Fruit fly (Drosophila melanogaster) whole organism, embryonic: ENCODE results near the gene CG15337.

Source experiments
- ATbp ChIP-seq: fragments of 200-800 bp; sonication (Bioruptor generic); optimal IDR thresholded peaks from 2 replicates; lab custom pipeline; 2017; ENCODE audit warnings: missing biosample characterization, mild to moderate bottlenecking, missing genetic modification characterization, missing genetic modification reagents
- Ada2b ChIP-seq: fragments of 200-800 bp; sonication (Bioruptor generic); IDR thresholded peaks from 2 replicates; pipeline ENCODE4 v1.3.6; 2022; ENCODE audit warnings: missing biosample characterization, missing genetic modification characterization
- CG10321 ChIP-seq: fragments of 200-800 bp; sonication (Bioruptor generic); IDR thresholded peaks from 2 replicates; pipeline ENCODE4 v1.3.6; 2022; ENCODE audit warnings: missing biosample characterization, missing genetic modification characterization
- CG11695 ChIP-seq: fragments of 200-800 bp; sonication (Bioruptor generic); IDR thresholded peaks from 3 replicates; pipeline ENCODE4 v1.3.6; 2022; ENCODE audit warnings: missing biosample characterization, missing genetic modification characterization
- CG12104 ChIP-seq: fragments of 200-800 bp; sonication (Bioruptor generic); optimal IDR thresholded peaks from 3 replicates; lab custom pipeline; 2016; ENCODE audit warnings: missing biosample characterization, missing genetic modification characterization
- CG12744 ChIP-seq: fragments of 200-800 bp; sonication (Bioruptor generic); optimal IDR thresholded peaks from 2 replicates; lab custom pipeline; 2016; ENCODE audit warnings: missing biosample characterization, missing genetic modification characterization
- CG13424 ChIP-seq: fragments of 200-800 bp; sonication (Bioruptor generic); optimal IDR thresholded peaks from 2 replicates; lab custom pipeline; 2019; ENCODE audit warnings: missing biosample characterization, mild to moderate bottlenecking, missing genetic modification characterization, moderate library complexity
- CG14050 ChIP-seq: fragments of 200-800 bp; sonication (Bioruptor generic); IDR thresholded peaks from 3 replicates; pipeline ENCODE4 v1.3.6; 2022; ENCODE audit warnings: missing biosample characterization, missing genetic modification characterization
- CG15011 ChIP-seq: fragments of 200-800 bp; sonication (Bioruptor generic); optimal IDR thresholded peaks from 3 replicates; lab custom pipeline; 2018; ENCODE audit warnings: missing biosample characterization, mild to moderate bottlenecking, missing genetic modification characterization
- CG15073 ChIP-seq: fragments of 200-800 bp; sonication (Bioruptor generic); optimal IDR thresholded peaks from 2 replicates; lab custom pipeline; 2016; ENCODE audit warnings: missing biosample characterization, missing genetic modification characterization
- CG15601 ChIP-seq: fragments of 200-800 bp; sonication (Bioruptor generic); optimal IDR thresholded peaks from 3 replicates; lab custom pipeline; 2019; ENCODE audit warnings: missing biosample characterization, mild to moderate bottlenecking, missing genetic modification characterization, moderate library complexity
- CG2199 ChIP-seq: fragments of 200-800 bp; sonication (Bioruptor generic); IDR thresholded peaks from 3 replicates; pipeline ENCODE4 v1.3.6; 2022; ENCODE audit warnings: missing biosample characterization, missing genetic modification characterization
- CG3281 ChIP-seq: fragments of 200-800 bp; sonication (Bioruptor generic); optimal IDR thresholded peaks from 3 replicates; lab custom pipeline; 2017; ENCODE audit warnings: missing biosample characterization, mild to moderate bottlenecking, missing genetic modification characterization
- CG34422 ChIP-seq: fragments of 200-800 bp; sonication (Bioruptor generic); IDR thresholded peaks from 3 replicates; pipeline ENCODE4 v1.3.6; 2022; ENCODE audit warnings: missing biosample characterization, missing genetic modification characterization
- CG4404 ChIP-seq: fragments of 200-800 bp; sonication (Bioruptor generic); IDR thresholded peaks from 2 replicates; pipeline ENCODE4 v1.3.6; 2022; ENCODE audit warnings: missing biosample characterization, missing genetic modification characterization
- CG4820 ChIP-seq: fragments of 200-800 bp; sonication (Bioruptor generic); optimal IDR thresholded peaks from 3 replicates; lab custom pipeline; 2016; ENCODE audit warnings: missing biosample characterization, missing genetic modification characterization
- CG6654 ChIP-seq: fragments of 200-800 bp; sonication (Bioruptor generic); optimal IDR thresholded peaks from 2 replicates; lab custom pipeline; 2017; ENCODE audit warnings: missing biosample characterization, mild to moderate bottlenecking, missing genetic modification characterization
- CG6683 ChIP-seq: fragments of 200-800 bp; sonication (Bioruptor generic); optimal IDR thresholded peaks from 2 replicates; lab custom pipeline; 2017; ENCODE audit warnings: missing biosample characterization, mild to moderate bottlenecking, missing genetic modification characterization, missing genetic modification reagents
- CG8478 ChIP-seq: fragments of >200 bp; optimal IDR thresholded peaks from 2 replicates; lab custom pipeline; 2018
- CrebB ChIP-seq: fragments of 200-800 bp; sonication (Bioruptor generic); optimal IDR thresholded peaks from 3 replicates; lab custom pipeline; 2018; ENCODE audit warnings: missing biosample characterization, mild to moderate bottlenecking, missing genetic modification characterization
- D ChIP-seq, 2 experiments: fragments of 200-800 bp in 1 of 2; fragments of >200 bp in 1 of 2; sonication (Bioruptor generic) in 1 of 2; optimal IDR thresholded peaks; 2 replicates in 1 of 2; 3 replicates in 1 of 2; lab custom pipeline; 2017; ENCODE audit warnings: mild to moderate bottlenecking in 1 of 2, missing biosample characterization in 1 of 2, missing genetic modification characterization in 1 of 2, missing genetic modification reagents in 1 of 2
- Dek ChIP-seq: fragments of 200-800 bp; sonication (Bioruptor generic); optimal IDR thresholded peaks from 3 replicates; lab custom pipeline; 2019; ENCODE audit warnings: missing biosample characterization, mild to moderate bottlenecking, missing genetic modification characterization, moderate library complexity
- Dip2 ChIP-seq: fragments of 200-800 bp; sonication (Bioruptor generic); IDR thresholded peaks from 2 replicates; pipeline ENCODE4 v1.3.6; 2022; ENCODE audit warnings: missing biosample characterization, missing genetic modification characterization
- GATAe ChIP-seq: fragments of 200-800 bp; sonication (Bioruptor generic); conservative IDR thresholded peaks from 2 replicates; pipeline ENCODE4 v1.3.6; 2022; ENCODE audit warnings: missing biosample characterization, missing genetic modification characterization
- Meics ChIP-seq: fragments of 200-800 bp; sonication (Bioruptor generic); optimal IDR thresholded peaks from 2 replicates; lab custom pipeline; 2017; ENCODE audit warnings: missing biosample characterization, mild to moderate bottlenecking, missing genetic modification characterization
- NFAT ChIP-seq: fragments of 200-800 bp; sonication (Bioruptor generic); IDR thresholded peaks from 2 replicates; pipeline ENCODE4 v1.3.6; 2022; ENCODE audit warnings: missing biosample characterization, missing genetic modification characterization
- Neu2 ChIP-seq: fragments of 200-800 bp; sonication (Bioruptor generic); optimal IDR thresholded peaks from 3 replicates; lab custom pipeline; 2016; ENCODE audit warnings: missing biosample characterization, missing genetic modification characterization, borderline replicate concordance
- Scr ChIP-seq: fragments of 200-800 bp; sonication (Bioruptor generic); IDR thresholded peaks from 2 replicates; pipeline ENCODE4 v1.3.6; 2022; ENCODE audit warnings: missing biosample characterization, missing genetic modification characterization; ENCODE audit not compliant: partially characterized antibody
- ac ChIP-seq: fragments of 200-800 bp; sonication (Bioruptor generic); optimal IDR thresholded peaks from 3 replicates; lab custom pipeline; 2017; ENCODE audit warnings: missing biosample characterization, mild to moderate bottlenecking, missing genetic modification characterization
- cg ChIP-seq: fragments of 200-800 bp; sonication (Bioruptor generic); optimal IDR thresholded peaks from 3 replicates; lab custom pipeline; 2019; ENCODE audit warnings: missing biosample characterization, mild to moderate bottlenecking, missing genetic modification characterization, moderate library complexity
- chif ChIP-seq, 2 experiments: fragments of 200-800 bp; sonication (Bioruptor generic); optimal IDR thresholded peaks; 3 replicates each; lab custom pipeline; 2016; ENCODE audit warnings: missing biosample characterization in 2 of 2, missing genetic modification characterization in 2 of 2
- chn ChIP-seq: fragments of 200-800 bp; sonication (Bioruptor generic); optimal IDR thresholded peaks from 2 replicates; lab custom pipeline; 2016; ENCODE audit warnings: missing biosample characterization, missing genetic modification characterization
- da ChIP-seq: fragments of 200-800 bp; sonication (Bioruptor generic); optimal IDR thresholded peaks from 2 replicates; lab custom pipeline; 2016; ENCODE audit warnings: missing biosample characterization, missing genetic modification characterization
- danr ChIP-seq: fragments of 200-800 bp; sonication (Bioruptor generic); IDR thresholded peaks from 2 replicates; pipeline ENCODE4 v1.3.6; 2022; ENCODE audit warnings: missing biosample characterization, missing genetic modification characterization
- dpn ChIP-seq, 2 experiments: fragments of 200-800 bp; sonication (Bioruptor generic); optimal IDR thresholded peaks; 3 replicates each; lab custom pipeline; 2016; ENCODE audit warnings: missing biosample characterization in 2 of 2, missing genetic modification characterization in 2 of 2
- fd64A ChIP-seq: fragments of 200-800 bp; sonication (Bioruptor generic); optimal IDR thresholded peaks from 3 replicates; lab custom pipeline; 2018; ENCODE audit warnings: missing biosample characterization, mild to moderate bottlenecking, missing genetic modification characterization
- fd96Cb ChIP-seq: fragments of 200-800 bp; sonication (Bioruptor generic); optimal IDR thresholded peaks from 2 replicates; lab custom pipeline; 2018; ENCODE audit warnings: missing biosample characterization, mild to moderate bottlenecking, missing genetic modification characterization, moderate library complexity
- gce ChIP-seq: fragments of 200-800 bp; sonication (Bioruptor generic); IDR thresholded peaks from 3 replicates; pipeline ENCODE4 v1.3.6; 2022; ENCODE audit warnings: missing biosample characterization, missing genetic modification characterization
- gsb-n ChIP-seq: fragments of 200-800 bp; sonication (Bioruptor generic); optimal IDR thresholded peaks from 3 replicates; lab custom pipeline; 2018; ENCODE audit warnings: missing biosample characterization, mild to moderate bottlenecking, missing genetic modification characterization
- knrl ChIP-seq: fragments of 200-800 bp; sonication (Bioruptor generic); IDR thresholded peaks from 3 replicates; pipeline ENCODE4 v1.3.6; 2022; ENCODE audit warnings: missing biosample characterization, missing genetic modification characterization; ENCODE audit not compliant: partially characterized antibody
- luna ChIP-seq: fragments of 200-800 bp; sonication (Bioruptor generic); optimal IDR thresholded peaks from 2 replicates; lab custom pipeline; 2016; ENCODE audit warnings: missing biosample characterization, missing genetic modification characterization
- otp ChIP-seq: fragments of 200-800 bp; sonication (Bioruptor generic); IDR thresholded peaks from 3 replicates; pipeline ENCODE4, ENCODE4 v1.3.6; 2022; ENCODE audit warnings: missing biosample characterization, missing genetic modification characterization
- rib ChIP-seq: fragments of 200-800 bp; sonication (Bioruptor generic); IDR thresholded peaks from 2 replicates; pipeline ENCODE4 v1.3.6; 2022; ENCODE audit warnings: missing biosample characterization, missing genetic modification characterization
- salm ChIP-seq: fragments of 200-800 bp; sonication (Bioruptor generic); optimal IDR thresholded peaks from 2 replicates; lab custom pipeline; 2018; ENCODE audit warnings: missing biosample characterization, mild to moderate bottlenecking, missing genetic modification characterization
- stc ChIP-seq: fragments of 200-800 bp; sonication (Bioruptor generic); IDR thresholded peaks from 2 replicates; pipeline ENCODE4 v1.3.6; 2022; ENCODE audit warnings: missing biosample characterization, missing genetic modification characterization
- tap ChIP-seq: fragments of 200-800 bp; optimal IDR thresholded peaks from 3 replicates; lab custom pipeline; 2019; ENCODE audit warnings: missing biosample characterization, mild to moderate bottlenecking, missing genetic modification characterization, moderate library complexity
- tin ChIP-seq: fragments of 200-800 bp; sonication (Bioruptor generic); optimal IDR thresholded peaks from 3 replicates; lab custom pipeline; 2016; ENCODE audit warnings: missing biosample characterization, missing genetic modification characterization
- unpg ChIP-seq: fragments of 200-800 bp; sonication (Bioruptor generic); optimal IDR thresholded peaks from 3 replicates; lab custom pipeline; 2018; ENCODE audit warnings: missing biosample characterization, mild to moderate bottlenecking, missing genetic modification characterization, moderate library complexity
- z ChIP-seq: fragments of 200-800 bp; sonication (Bioruptor generic); IDR thresholded peaks from 3 replicates; pipeline ENCODE4 v1.3.6; 2022; ENCODE audit warnings: missing biosample characterization, missing genetic modification characterization

The CG15337 gene

dm6 chrX:8113386-8114279 lies 46.2 kb upstream of the CG15337 start (continued):
- TF ChIP-seq CG4820 (GFP tag; lab: Kevin White, UChicago) (peak; percentile 12), da (no peak), chif (GFP tag; optimal IDR thresholded peaks at IDR 0.05; lab: Kevin White, UChicago) (peak in 1 of 2 experiments; percentile 5), fd96Cb (tag; lab: Kevin White, UChicago) (peak; percentile 7), CG3281 (GFP tag; lab: Kevin White, UChicago) (peak; percentile 79), salm (tag; lab: Kevin White, UChicago) (no peak), chn (GFP tag; lab: Kevin White, UChicago) (peak; percentile 15), Ada2b (peak; percentile 73), CG8478 (lab: Kevin White, UChicago) (no peak), gce (GFP tag; lab: Robert Waterston, UW) (no peak), Meics (GFP tag; lab: Kevin White, UChicago) (peak; percentile 80), CG6654 (no peak), cg (GFP tag; lab: Kevin White, UChicago) (no peak), Neu2 (GFP tag; lab: Kevin White, UChicago) (no peak), CG34422 (no peak), CG14050 (GFP tag; lab: Robert Waterston, UW) (peak; percentile 40; the same call in 1 of the 3 replicates), z (no peak), luna (GFP tag; lab: Kevin White, UChicago) (peak; percentile 18), ATbp (no peak), NFAT (GFP tag; lab: Robert Waterston, UW) (peak; percentile 72; the same call in 1 of the 2 replicates), CG15073 (GFP tag; lab: Kevin White, UChicago) (no peak), tap (tag; lab: Kevin White, UChicago) (peak; percentile 30), unpg (GFP tag; lab: Kevin White, UChicago) (peak; percentile 75), fd64A (GFP tag; lab: Kevin White, UChicago) (no peak), CG4404 (GFP tag; lab: Robert Waterston, UW) (no peak), Scr (GFP tag; lab: Robert Waterston, UW) (no peak), CG15601 (tag; lab: Kevin White, UChicago) (no peak), knrl (GFP tag; lab: Robert Waterston, UW) (no peak), rib (GFP tag; lab: Robert Waterston, UW) (0 out of 2 replicates have a peak, but pooled peaks have one; percentile 52), CG2199 (GFP tag; lab: Robert Waterston, UW) (no peak), gsb-n (tag; lab: Kevin White, UChicago) (no peak), tin (GFP tag; lab: Kevin White, UChicago) (no peak), otp (GFP tag; lab: Robert Waterston, UW) (no peak), dpn (GFP tag; optimal IDR thresholded peaks at IDR 0.05; lab: Kevin White, UChicago) (peak; percentile 49 to 57), CG12744 (peak; percentile 33), Dip2 (no peak), CG10321 (GFP tag; lab: Robert Waterston, UW) (no peak), CG12104 (GFP tag; lab: Kevin White, UChicago) (no peak), ac (GFP tag; lab: Kevin White, UChicago) (no peak), CG6683 (peak; percentile 6), CrebB (tag; lab: Kevin White, UChicago) (peak; percentile 51), CG11695 (GFP tag; lab: Robert Waterston, UW) (peak; percentile 58; the same call in 2 of the 3 replicates), CG13424 (tag; lab: Kevin White, UChicago) (peak; percentile 66), CG15011 (GFP tag; lab: Kevin White, UChicago) (peak; percentile 43), Dek (tag; lab: Kevin White, UChicago) (peak; percentile 79), GATAe (GFP tag; lab: Robert Waterston, UW) (peak; percentile 48; the same call in 1 of the 2 replicates), stc (peak; percentile 33; the same call in 1 of the 2 replicates), D (optimal IDR thresholded peaks at IDR 0.05; lab: Kevin White, UChicago) (no peak), D (GFP tag; optimal IDR thresholded peaks at IDR 0.05; lab: Kevin White, UChicago) (no peak), danr (GFP tag; lab: Robert Waterston, UW) (no peak)
